Fruit fly (Drosophila melanogaster) whole organism, larva: ENCODE data around the gene Enoph.

Experiments used
- noc ChIP-seq: fragments of 200-800 bp; sonication (Bioruptor generic); optimal IDR thresholded peaks from 3 replicates; lab custom pipeline; 2019; ENCODE audit warnings: missing biosample characterization, mild to moderate bottlenecking, missing genetic modification characterization, moderate library complexity

Gene Enoph

DNA sequence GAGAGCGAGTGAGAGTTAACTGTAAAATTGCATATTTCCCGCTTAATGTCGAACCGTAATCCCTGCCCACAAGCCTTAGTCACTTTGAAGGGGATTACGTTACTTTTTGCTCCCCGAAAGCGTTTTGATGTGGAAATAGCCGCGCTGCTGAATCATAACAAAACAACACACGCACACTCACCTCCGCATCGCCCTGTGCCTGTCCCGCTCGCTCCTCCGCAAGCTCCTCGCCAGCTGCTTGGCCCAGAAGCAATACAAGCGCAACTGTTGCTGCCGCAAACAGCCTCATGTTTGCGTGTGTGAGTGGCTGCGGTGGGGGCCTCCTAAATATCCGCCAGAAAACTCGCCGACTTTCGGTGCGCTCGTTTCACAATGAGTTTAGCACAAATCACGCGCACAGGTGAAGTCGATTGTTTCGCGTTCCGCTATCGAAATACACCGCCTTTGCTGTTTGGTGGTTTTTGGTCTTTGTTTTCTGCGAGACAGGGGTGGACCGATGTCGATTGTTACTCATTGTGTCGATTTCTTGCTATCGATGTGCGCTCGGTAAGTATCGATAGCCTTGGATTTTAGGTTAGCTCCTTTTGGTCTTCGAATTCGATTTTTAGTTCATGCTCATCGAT is 5.1 kb downstream of the Enoph start, which contains the start of gene CtsF:
Gene CtsF, minus strand, starts transcription at position 503 of the 623 bp plus-strand sequence.
- peak; percentile 67 for TF ChIP-seq noc (tag; lab: Kevin White, UChicago)

DNA sequence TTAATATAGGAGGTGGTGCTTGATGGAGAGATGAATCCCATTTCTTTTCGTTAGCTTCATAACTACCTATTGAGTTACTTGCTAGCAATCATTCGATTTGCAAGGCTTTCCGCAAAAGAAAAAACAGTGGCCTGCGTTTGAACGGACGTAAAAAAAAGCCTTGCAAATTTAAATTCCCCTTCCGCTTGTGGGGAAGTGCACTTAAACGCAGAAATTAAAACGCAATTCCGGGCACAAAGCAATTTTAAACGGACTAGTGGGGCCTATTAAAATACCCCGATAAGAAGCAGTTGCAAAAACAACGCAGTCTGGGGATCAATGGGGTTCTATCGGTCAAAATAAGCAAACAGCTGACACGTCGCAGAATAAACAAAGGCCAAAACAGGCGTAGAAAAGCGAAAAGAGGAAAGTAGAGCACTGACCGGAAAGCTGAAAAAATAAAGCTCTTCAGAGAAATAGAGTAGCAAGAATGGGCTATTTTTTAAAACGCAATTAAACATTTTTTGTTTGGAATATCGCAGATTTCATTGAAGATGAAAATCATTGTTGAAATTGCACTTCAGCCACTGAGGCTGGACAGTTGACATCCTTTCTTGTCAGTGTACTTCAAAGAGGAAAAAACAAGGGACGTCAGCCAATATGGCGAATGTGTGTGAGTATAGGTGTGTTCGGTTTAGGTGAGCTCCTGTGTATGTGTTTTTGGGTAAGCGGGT is 5.8 kb downstream of the Enoph start:
- TF ChIP-seq noc (tag; lab: Kevin White, UChicago): peak; percentile 26

DNA sequence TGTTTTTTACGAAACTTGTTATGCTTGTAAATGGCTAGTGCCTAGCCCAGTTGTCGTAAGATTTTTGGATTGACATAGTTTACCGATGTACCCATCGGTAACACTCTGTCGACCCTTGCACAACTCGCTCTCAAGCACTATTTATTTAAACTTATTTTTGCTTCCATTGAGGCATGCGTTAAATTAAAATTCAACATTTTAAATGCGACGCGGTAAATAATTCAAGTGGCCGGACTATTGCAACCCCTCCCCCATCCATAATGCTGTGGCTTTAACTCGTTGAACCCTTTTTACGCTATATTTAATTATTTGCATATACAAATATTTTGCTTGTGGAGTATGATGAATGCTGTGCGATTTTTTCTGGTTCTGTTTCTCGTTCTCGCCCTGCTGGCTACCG is 7.2 kb downstream of the Enoph start:
- no peak for TF ChIP-seq noc (tag; lab: Kevin White, UChicago)

DNA sequence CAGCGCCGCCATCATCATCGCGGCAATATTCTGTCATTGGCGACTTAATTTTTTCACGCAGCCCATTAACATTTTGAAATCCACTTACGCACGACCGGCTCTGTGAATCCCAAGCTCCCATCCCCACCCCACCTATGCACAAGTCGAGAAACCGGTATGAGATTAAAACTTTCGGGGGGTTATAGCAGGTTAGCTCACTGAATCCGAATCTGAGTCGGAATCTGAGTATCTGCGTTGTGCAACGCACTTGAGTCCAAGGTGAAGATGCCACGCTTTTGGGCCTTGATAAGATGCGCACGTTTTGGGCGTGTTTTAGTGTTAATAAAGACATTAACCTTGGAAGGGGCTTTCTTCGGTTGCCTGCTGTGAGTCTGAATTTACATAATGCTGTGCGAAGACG is 9.5 kb downstream of the Enoph start:
- no peak for TF ChIP-seq noc (tag; lab: Kevin White, UChicago)

DNA sequence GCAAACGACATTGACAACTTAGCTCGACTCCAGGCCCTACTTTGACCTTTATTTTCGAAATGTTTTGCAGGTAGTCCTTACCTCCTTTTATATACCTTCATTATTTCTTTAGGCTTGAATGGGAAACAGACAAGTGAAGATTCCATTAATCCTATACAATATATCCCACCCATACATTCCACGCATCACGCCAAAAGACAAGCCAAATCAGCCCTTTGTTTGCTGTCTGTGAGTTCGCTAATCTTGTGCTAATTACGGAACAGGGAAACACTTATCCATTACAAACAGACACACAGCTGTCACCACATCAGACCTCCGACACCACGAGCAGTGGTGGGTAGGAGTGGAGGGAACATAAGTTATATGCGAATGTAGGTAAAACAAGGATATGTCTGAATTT is 15.8 kb downstream of the Enoph start, which contains the start of gene CG33293:
Gene CG33293, minus strand, starts transcription at position 15 of the 400 bp plus-strand sequence.
- TF ChIP-seq noc (tag; lab: Kevin White, UChicago): no peak

DNA sequence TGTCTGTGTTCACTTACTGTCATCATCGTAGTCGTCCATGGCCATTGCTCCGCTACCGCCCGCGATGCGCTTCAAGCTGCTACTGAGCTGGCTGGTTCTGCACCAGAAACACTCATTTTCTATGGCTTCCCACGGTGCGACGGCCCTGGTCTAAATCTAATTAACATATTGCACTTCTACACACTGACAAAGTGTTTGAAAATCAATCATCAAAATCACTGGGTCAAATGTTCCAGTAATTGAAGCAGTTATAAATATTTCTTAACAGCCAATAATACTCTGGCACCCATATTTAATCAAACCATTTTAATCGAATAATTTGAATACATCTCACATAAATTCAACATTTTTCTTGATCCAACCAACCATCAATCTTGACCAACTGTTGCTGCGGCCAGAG is 19.3 kb downstream of the Enoph start, which contains the start of gene rtp:
Gene rtp, minus strand, starts transcription at position 101 of the 400 bp plus-strand sequence.
- TF ChIP-seq noc (tag; lab: Kevin White, UChicago): no peak

DNA sequence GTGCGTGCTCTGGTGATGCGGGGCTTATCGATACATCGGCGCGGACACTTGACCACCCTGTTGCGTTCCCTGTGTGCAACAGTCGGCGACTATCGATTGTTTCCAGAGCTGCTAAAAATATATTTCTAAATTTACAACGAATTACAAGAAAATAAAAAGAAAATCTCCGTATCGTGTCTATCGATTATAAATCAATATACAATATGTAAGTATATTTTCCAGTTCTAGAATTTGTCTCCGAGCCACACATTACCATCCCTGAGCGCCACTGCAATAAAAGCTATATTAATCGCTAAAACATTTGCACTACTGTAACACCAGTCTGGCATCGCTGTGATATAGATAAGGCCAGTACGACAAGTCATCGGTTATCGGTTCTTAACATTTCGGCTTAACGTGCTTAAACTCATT is 24.3 kb downstream of the Enoph start, which contains the start of the genes Kat60 and Mms19:
Gene Kat60, minus strand, starts transcription at position 13 of the 411 bp plus-strand sequence.
Gene Mms19, plus strand, starts transcription at position 347 of the 411 bp plus-strand sequence.
- TF ChIP-seq noc (tag; lab: Kevin White, UChicago): peak; percentile 55

DNA sequence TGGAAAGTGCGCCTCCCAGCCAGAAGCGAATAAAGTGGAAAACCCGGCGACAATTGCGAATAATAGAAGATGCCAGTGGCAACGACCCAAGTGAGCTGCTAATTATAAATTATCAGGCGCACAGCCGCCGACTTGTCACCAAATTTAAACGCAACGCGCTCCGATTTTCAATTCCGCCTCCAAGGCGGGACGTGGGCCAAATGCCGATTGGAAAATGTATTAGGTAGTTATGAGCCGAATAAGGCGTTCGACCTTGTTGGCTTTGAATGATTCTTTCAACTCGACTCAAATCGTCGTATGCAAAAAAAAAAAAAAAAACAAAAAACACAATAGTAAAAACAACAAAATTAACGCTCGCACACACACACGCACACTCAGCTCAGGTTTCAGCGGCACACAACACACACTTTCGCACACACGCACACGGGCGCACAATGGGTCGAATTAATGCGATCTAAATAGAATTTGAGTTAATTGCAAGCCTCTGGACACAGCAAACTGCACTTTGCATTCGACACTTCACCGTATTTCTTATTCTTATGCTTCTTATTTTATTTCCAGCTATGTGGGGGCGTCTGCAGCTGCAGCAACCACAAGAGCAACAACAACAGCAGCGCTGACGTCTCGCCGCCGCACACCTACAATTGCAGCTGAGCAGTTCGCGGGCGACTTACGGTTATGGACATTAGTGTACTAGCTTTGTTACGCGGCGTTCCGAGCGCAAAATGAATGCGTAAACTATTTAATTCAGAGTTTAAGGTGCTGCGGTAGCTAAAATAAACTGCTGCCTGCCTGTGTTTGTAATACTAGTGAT is 24.9 kb downstream of the Enoph start:
- no peak for TF ChIP-seq noc (tag; lab: Kevin White, UChicago)

DNA sequence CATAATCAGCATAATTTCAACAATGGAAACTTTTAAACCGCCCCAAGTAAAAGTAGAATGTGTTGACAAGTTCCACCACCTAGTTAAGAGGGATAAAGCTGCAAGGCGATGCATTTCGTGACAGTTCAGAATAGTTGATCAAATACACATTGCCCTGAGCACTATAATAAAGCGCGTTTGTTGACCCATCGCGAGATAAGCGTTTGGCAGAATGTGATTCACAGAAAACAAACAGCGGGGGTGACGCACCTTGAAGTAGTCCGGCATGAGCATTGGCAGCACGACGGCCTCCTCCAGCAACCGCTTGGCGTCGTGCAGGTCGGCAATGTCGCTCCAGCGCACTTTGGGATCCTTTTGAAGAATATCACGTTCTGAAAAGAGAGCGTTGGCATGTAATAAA is 27.0 kb downstream of the Enoph start:
- no peak for TF ChIP-seq noc (tag; lab: Kevin White, UChicago)

DNA sequence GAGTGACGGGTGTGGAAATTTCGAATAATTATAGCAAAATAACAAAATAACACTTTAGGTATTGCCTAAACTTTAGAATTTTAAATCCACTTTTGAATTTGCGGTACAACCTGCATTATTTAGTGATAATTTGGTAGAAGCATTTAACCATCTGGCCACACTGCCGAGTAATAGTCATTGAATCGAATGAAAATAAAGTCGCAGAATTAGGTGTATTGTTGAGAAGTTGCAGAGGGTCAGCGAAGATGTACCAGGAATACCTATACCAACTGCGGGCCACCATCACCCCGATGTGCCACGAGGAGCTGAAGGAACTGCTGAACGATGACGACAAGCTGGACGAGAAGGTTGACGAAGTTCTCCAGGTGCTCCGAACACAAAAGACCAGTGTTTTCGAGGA is 30.5 kb downstream of the Enoph start, which contains the start of gene Vps37B:
Gene Vps37B, plus strand, starts transcription at position 134 of the 400 bp plus-strand sequence.
- no peak for TF ChIP-seq noc (tag; lab: Kevin White, UChicago)

DNA sequence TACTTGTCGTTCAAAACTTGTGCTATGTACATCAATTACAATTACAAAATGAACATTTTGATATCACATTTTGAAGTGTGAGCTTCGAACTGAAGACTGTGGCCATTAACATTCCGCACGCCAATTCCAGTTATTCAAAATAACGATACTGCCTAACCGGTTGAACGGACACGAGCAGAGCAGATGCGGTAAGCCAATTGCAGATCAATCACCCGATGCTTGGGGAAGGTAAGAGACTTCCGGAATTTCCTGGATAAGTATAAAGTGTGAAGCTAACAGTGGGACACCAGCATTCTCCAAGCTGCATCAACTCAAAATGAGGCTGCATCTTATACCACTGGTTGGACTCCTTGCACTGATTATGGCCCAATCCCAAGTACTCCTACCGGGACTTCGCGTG is 32.6 kb downstream of the Enoph start, which contains the start of gene CG14664:
Gene CG14664, plus strand, starts transcription at position 301 of the 400 bp plus-strand sequence.
- TF ChIP-seq noc (tag; lab: Kevin White, UChicago): no peak

DNA sequence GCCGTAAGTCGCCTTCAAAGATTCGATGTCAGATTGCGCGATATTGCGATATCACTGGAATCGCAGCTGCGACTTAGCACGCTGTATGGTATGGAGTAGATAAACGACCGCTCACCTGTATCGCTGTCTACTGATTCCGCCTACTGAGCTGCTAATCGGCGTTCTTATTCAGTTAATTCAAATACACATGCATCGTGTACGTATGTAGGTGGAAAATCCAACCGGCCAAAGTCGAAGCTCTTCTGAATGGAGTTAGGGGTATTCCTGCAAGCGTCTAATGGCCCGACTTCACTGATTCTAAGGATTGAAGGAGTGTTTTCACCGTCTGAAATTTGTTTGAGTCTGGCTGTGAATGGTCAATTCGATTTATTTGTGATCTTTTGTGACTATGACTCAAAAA is 33.3 kb downstream of the Enoph start, which contains the start of gene CG2604:
Gene CG2604, minus strand, starts transcription at position 231 of the 400 bp plus-strand sequence.
- TF ChIP-seq noc (tag; lab: Kevin White, UChicago): no peak

DNA sequence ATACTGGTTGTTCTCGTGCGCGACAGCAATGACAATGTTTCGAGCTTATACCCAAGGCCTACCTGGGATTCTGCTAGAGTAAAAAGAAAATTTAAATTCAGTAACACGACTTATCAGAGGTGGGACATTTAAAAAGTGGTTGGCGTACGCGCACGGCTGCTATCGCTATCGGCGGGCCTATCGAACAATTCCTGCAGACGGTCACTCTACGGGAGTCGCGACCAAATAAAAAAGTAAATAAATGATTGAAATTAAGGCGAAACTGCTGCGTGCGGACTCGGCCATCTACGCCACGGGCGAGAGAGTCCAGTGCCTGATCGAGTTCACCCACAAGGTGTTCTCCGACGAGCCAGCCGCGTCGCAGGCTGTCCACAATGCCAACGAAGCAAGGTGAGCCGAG is 37.0 kb downstream of the Enoph start, which contains the start of the genes Prosbeta2R2 and CG1116:
Gene Prosbeta2R2, minus strand, starts transcription at position 63 of the 400 bp plus-strand sequence.
Gene CG1116, plus strand, starts transcription at position 192 of the 400 bp plus-strand sequence.
- TF ChIP-seq noc (tag; lab: Kevin White, UChicago): no peak

DNA sequence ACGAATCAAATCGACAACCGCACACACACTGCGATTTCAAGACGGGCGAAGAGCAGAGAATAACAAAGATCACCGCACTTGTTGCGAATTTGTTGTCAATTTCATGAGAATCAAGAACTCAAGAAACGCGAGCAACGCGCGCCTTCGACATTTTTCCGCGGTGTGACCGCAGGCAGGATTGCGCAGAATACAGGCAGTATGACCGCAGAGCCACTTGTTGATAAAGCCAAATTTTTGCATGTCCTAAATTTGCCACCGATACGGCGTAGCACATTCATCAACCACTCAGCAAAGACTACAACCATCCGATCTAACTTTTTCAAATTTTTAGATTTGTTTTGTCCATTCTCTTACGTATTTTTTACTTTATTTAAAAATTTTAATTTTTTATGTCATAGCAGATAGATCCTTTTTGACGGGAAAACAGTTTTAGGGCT is 39.2 kb downstream of the Enoph start, which contains the start of gene cno:
Gene cno, minus strand, starts transcription at position 179 of the 437 bp plus-strand sequence.
- no peak for TF ChIP-seq noc (tag; lab: Kevin White, UChicago)

DNA sequence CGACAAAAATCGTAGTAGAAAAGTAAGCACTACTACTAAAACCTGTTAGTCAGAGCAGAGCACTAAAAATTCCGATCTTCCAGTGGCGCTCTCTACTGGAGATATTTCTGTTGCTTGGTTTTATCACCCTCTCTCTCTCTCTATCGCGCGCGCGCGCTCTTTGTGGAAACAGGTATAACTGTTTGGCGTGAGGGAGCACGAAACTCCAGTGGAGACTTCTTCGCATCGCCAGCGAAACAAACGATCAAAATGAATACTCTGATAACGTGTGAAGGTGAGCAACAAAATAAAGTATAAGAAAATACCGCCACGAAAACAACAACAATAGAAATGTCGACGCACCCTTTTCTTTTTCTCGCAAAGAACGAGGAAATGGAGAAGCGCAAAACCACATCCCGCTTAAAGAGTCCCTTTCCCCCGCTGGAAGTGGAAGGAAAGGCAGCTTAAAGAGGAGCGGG is 40.1 kb downstream of the Enoph start:
- TF ChIP-seq noc (tag; lab: Kevin White, UChicago): no peak
